Worm (Caenorhabditis elegans) whole organism, young adult: Measurements from ENCODE around the gene ncs-6.

Experiments used
- D2030.7 ChIP-seq: fragments of 200-800 bp; sonication (Bioruptor generic); IDR thresholded peaks from 2 replicates; pipeline ENCODE4 v1.3.6; 2022; ENCODE audit warnings: missing genetic modification reagents, missing genetic modification characterization, missing compliant biosample characterization
- F39B2.1 ChIP-seq: fragments of 200-800 bp; sonication (Bioruptor generic); IDR thresholded peaks from 2 replicates; pipeline ENCODE4 v1.3.6; 2022; ENCODE audit warnings: missing genetic modification reagents, missing genetic modification characterization, missing compliant biosample characterization
- Y67H2A.10 ChIP-seq: fragments of 200-800 bp; sonication (Bioruptor generic); conservative IDR thresholded peaks from 2 replicates; pipeline ENCODE4 v1.3.6; 2022; ENCODE audit warnings: missing genetic modification reagents, missing genetic modification characterization, missing compliant biosample characterization
- attf-5 ChIP-seq: fragments of 200-800 bp; sonication (Bioruptor generic); optimal IDR thresholded peaks from 2 replicates; lab custom pipeline; 2018; ENCODE audit warnings: mild to moderate bottlenecking, missing genetic modification characterization, missing compliant biosample characterization
- egl-44 ChIP-seq: fragments of 200-800 bp; sonication (Bioruptor generic); IDR thresholded peaks from 2 replicates; pipeline ENCODE4 v1.3.6; 2022; ENCODE audit warnings: missing genetic modification reagents, missing genetic modification characterization, missing compliant biosample characterization
- gei-17 ChIP-seq: fragments of 200-800 bp; sonication (Bioruptor generic); optimal IDR thresholded peaks from 2 replicates; lab custom pipeline; 2018; ENCODE audit warnings: mild to moderate bottlenecking, missing genetic modification characterization, missing compliant biosample characterization
- madf-3 ChIP-seq: fragments of 200-800 bp; sonication (Bioruptor generic); IDR thresholded peaks from 2 replicates; pipeline ENCODE4 v1.3.6; 2022; ENCODE audit warnings: missing genetic modification reagents, missing genetic modification characterization, missing compliant biosample characterization
- snpc-4 ChIP-seq, 5 experiments: fragments of 150-350 bp in 1 of 5; sonication (generic microtip) in 4 of 5; optimal IDR thresholded peaks; 2 replicates each; lab custom pipeline; 2014 to 2018; ENCODE audit warnings: missing genetic modification characterization in 5 of 5, missing biosample characterization in 3 of 5, antibody characterized with exemption in 2 of 5, mild to moderate bottlenecking in 2 of 5, missing compliant biosample characterization in 2 of 5, missing genotype in 2 of 5, moderate library complexity in 2 of 5, missing genetic modification reagents in 1 of 5
- unc-130 ChIP-seq: sonication (generic microtip); optimal IDR thresholded peaks from 2 replicates; lab custom pipeline; 2016; ENCODE audit warnings: missing genetic modification reagents, missing genetic modification characterization, missing compliant biosample characterization
- unc-62 ChIP-seq: fragments of 150-350 bp; optimal IDR thresholded peaks from 2 replicates; lab custom pipeline; 2014; ENCODE audit warnings: missing biosample characterization, missing genetic modification reagents, missing genetic modification characterization

DNA sequence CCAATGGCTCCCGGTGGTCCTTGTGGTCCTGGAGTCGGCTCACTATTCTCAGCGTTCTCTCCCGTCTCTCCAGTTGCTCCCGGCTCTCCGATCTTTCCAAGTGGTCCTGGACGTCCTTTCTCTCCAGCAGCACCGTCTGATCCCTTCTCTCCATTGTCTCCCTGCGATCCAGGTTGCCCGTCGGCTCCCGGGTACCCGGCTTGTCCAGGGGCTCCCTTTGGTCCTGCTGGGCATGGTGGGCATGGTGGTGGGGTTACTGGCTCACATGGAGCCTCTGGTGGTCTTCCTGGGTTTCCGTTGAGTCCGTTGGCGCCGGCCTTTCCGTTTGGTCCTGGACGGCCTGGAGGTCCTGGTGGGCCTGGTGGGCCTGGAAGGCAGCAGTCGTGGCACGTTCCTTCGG lies 27.9 kb downstream of the ncs-6 start:
- TF ChIP-seq madf-3 (no peak), F39B2.1 (GFP tag; lab: Robert Waterston, UW) (no peak), attf-5 (GFP tag; lab: Kevin White, UChicago) (no peak), snpc-4 (GFP tag; optimal IDR thresholded peaks at IDR 0.05; lab: Kevin White, UChicago) (no peak), snpc-4 (tag; optimal IDR thresholded peaks at IDR 0.05; lab: Kevin White, UChicago) (no peak), unc-130 (GFP tag; lab: Kevin White, UChicago) (no peak), unc-62 (GFP tag; lab: Kevin White, UChicago) (no peak), Y67H2A.10 (GFP tag; lab: Robert Waterston, UW) (no peak), egl-44 (GFP tag; lab: Robert Waterston, UW) (no peak), gei-17 (GFP tag; lab: Kevin White, UChicago) (no peak), D2030.7 (GFP tag; lab: Robert Waterston, UW) (no peak)
